Worm (Caenorhabditis elegans): ENCODE measurements around the gene ckb-1.

DNA sequence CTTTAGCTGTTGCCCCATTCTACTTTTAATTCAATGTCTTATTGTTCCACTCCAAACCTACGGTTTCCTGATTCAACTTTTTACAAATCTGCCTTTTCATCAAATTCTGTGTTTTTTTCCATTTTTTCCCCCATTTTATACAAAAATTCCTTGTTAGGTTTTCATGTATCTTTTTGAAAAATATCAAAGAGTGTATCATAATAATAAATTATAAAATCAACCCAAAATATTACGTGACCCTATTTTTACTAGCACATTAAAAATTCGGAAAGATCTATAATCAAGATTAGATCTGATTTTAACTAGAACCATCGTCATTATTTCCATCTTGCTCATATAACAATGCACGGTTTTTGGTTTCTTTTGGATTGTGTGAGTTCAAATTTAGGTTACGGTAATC, 45.0 kb upstream of the ckb-1 start, which contains the start of gene H38K22.6:
- TF ChIP-seq ref-1 (GFP tag; conservative IDR thresholded peaks at IDR 0.05): no peak
- TF ChIP-seq T22C8.4 (GFP tag; IDR thresholded peaks at IDR 0.05): no peak

All from whole organism, midembryonic.